Worm (Caenorhabditis elegans): ENCODE data around the gene F48E8.3.

Gene F48E8.3

ce11 chrIII:5506936-5507335, 45.8 kb downstream of the F48E8.3 start:
- TF ChIP-seq unc-39 (tag; optimal IDR thresholded peaks at IDR 0.05) (no peak), ztf-1 (GFP tag; conservative IDR thresholded peaks at IDR 0.05) (no peak), alr-1 (tag; optimal IDR thresholded peaks at IDR 0.05) (no peak), skn-1 (tag; optimal IDR thresholded peaks at IDR 0.05) (no peak), nhr-21 (tag; optimal IDR thresholded peaks at IDR 0.05) (no peak), ceh-82 (tag; optimal IDR thresholded peaks at IDR 0.05) (no peak), F13H6.1 (tag; optimal IDR thresholded peaks at IDR 0.05) (no peak)

- TF ChIP-seq unc-39 (tag; optimal IDR thresholded peaks at IDR 0.05), result no peak
- TF ChIP-seq ceh-82 (tag; optimal IDR thresholded peaks at IDR 0.05), result no peak
- no peak for TF ChIP-seq ZK546.5 (tag; optimal IDR thresholded peaks at IDR 0.05)
- no peak for TF ChIP-seq nhr-21 (tag; optimal IDR thresholded peaks at IDR 0.05)
- TF ChIP-seq zag-1 (tag; optimal IDR thresholded peaks at IDR 0.05), result no peak
- TF ChIP-seq fos-1 (tag; optimal IDR thresholded peaks at IDR 0.05), result no peak
- no peak for TF ChIP-seq ztf-1 (GFP tag; conservative IDR thresholded peaks at IDR 0.05)
- TF ChIP-seq egl-27 (tag; optimal IDR thresholded peaks at IDR 0.05), result no peak
- TF ChIP-seq crh-2 (tag; optimal IDR thresholded peaks at IDR 0.05), result no peak
- no peak for TF ChIP-seq unc-62 (GFP tag; optimal IDR thresholded peaks at IDR 0.05)
- no peak for TF ChIP-seq nhr-25 (tag; optimal IDR thresholded peaks at IDR 0.05)
- TF ChIP-seq gmeb-1 (tag; optimal IDR thresholded peaks at IDR 0.05), result no peak
- TF ChIP-seq sem-4 (tag; optimal IDR thresholded peaks at IDR 0.05), result no peak
- TF ChIP-seq nhr-237 (tag; optimal IDR thresholded peaks at IDR 0.05), result no peak
- no peak for TF ChIP-seq sma-3 (GFP tag; optimal IDR thresholded peaks at IDR 0.05)
- no peak for TF ChIP-seq mbf-1 (tag; optimal IDR thresholded peaks at IDR 0.05)
- TF ChIP-seq blmp-1 (tag; optimal IDR thresholded peaks at IDR 0.05; ENCODE audit: insufficient read depth), result no peak
Measured at ce11 chrIII:5508669-5509068, 47.5 kb downstream of the F48E8.3 start, which contains the start of gene D1044.7. Gene D1044.7 (minus strand): TSS chrIII:5508769.

ce11 chrIII:5512502-5512901, 51.3 kb downstream of the F48E8.3 start, which contains the start of gene pqn-25:
Gene pqn-25 (minus strand): TSS chrIII:5512602.
- TF ChIP-seq dmd-4 (tag; optimal IDR thresholded peaks at IDR 0.05), result no peak
- no peak for TF ChIP-seq nhr-129 (tag; optimal IDR thresholded peaks at IDR 0.05)
- no peak for TF ChIP-seq nhr-11 (tag; optimal IDR thresholded peaks at IDR 0.05)
